Worm (Caenorhabditis elegans) whole organism, L1 larva: ENCODE results near the gene W09G12.9.
A peak's percentile ranks its signal among the peaks of the same experiment; 100 is the strongest.

Experiments
- F16B12.6 ChIP-seq: fragments of 150-350 bp; optimal IDR thresholded peaks from 2 replicates; lab custom pipeline; 2014; ENCODE audit warnings: missing biosample characterization, missing genetic modification characterization
- Y116A8C.19 ChIP-seq: sonication (generic microtip); optimal IDR thresholded peaks from 2 replicates; lab custom pipeline; 2016; ENCODE audit warnings: missing compliant biosample characterization, missing genetic modification characterization, borderline replicate concordance
- alr-1 ChIP-seq: fragments of 200-800 bp; sonication (Bioruptor generic); optimal IDR thresholded peaks from 2 replicates; lab custom pipeline; 2018; ENCODE audit warnings: borderline replicate concordance, mild to moderate bottlenecking, missing genetic modification characterization, missing compliant biosample characterization
- ceh-82 ChIP-seq, 3 experiments: fragments of 150-350 bp in 1 of 3; sonication (generic microtip) in 2 of 3; optimal IDR thresholded peaks; 2 replicates each; lab custom pipeline; 2014 to 2017; ENCODE audit warnings: missing biosample characterization in 3 of 3, missing genetic modification characterization in 3 of 3
- ceh-90 ChIP-seq: sonication (generic microtip); optimal IDR thresholded peaks from 2 replicates; lab custom pipeline; 2016; ENCODE audit warnings: missing genetic modification characterization, missing compliant biosample characterization
- ces-1 ChIP-seq: fragments of 150-350 bp; optimal IDR thresholded peaks from 2 replicates; lab custom pipeline; 2014; ENCODE audit warnings: missing biosample characterization, missing genetic modification reagents, missing genetic modification characterization
- dsc-1 ChIP-seq: sonication (generic microtip); optimal IDR thresholded peaks from 2 replicates; lab custom pipeline; 2016; ENCODE audit warnings: mild to moderate bottlenecking, missing genetic modification characterization, missing compliant biosample characterization
- efl-1 ChIP-seq, 4 experiments: fragments of 150-350 bp; optimal IDR thresholded peaks in 3 of 4; peaks in 1 of 4; 1 replicate in 1 of 4; 2 replicates in 3 of 4; lab custom pipeline; 2014; ENCODE audit warnings: missing biosample characterization in 2 of 4, missing genetic modification characterization in 2 of 4, missing genetic modification reagents in 2 of 4
- efl-3 ChIP-seq: fragments of 200-800 bp; sonication (Bioruptor generic); optimal IDR thresholded peaks from 2 replicates; lab custom pipeline; 2018; ENCODE audit warnings: mild to moderate bottlenecking, missing genetic modification characterization, missing compliant biosample characterization
- egl-27 ChIP-seq, 2 experiments: fragments of 150-350 bp in 1 of 2; sonication (generic microtip); optimal IDR thresholded peaks; 3 replicates each; lab custom pipeline; 2017 to 2018; ENCODE audit warnings: missing biosample characterization in 2 of 2, missing genetic modification characterization in 2 of 2, missing genetic modification reagents in 2 of 2
- elt-2 ChIP-seq: sonication (generic microtip); optimal IDR thresholded peaks from 2 replicates; lab custom pipeline; 2016; ENCODE audit warnings: missing genetic modification characterization, mild to moderate bottlenecking, inconsistent platforms, missing compliant biosample characterization, missing genetic modification reagents
- isw-1 ChIP-seq: fragments of 200-800 bp; sonication (Bioruptor generic); IDR thresholded peaks from 2 replicates; pipeline ENCODE4 v1.3.6; 2022; ENCODE audit warnings: missing genetic modification characterization, missing compliant biosample characterization
- lin-15B ChIP-seq: fragments of 150-350 bp; sonication (generic microtip); optimal IDR thresholded peaks from 3 replicates; lab custom pipeline; 2014; ENCODE audit warnings: missing biosample characterization, missing genetic modification characterization
- lin-35 ChIP-seq, 2 experiments: fragments of 150-350 bp; optimal IDR thresholded peaks; 2 replicates each; lab custom pipeline; 2014; ENCODE audit warnings: missing biosample characterization in 2 of 2, missing genetic modification characterization in 2 of 2, missing genetic modification reagents in 2 of 2
- mab-9 ChIP-seq: fragments of 200-800 bp; sonication (Bioruptor generic); IDR thresholded peaks from 2 replicates; pipeline ENCODE4 v1.3.6; 2022; ENCODE audit warnings: missing genetic modification reagents, missing genetic modification characterization, missing compliant biosample characterization
- nhr-11 ChIP-seq: fragments of 150-350 bp; optimal IDR thresholded peaks from 2 replicates; lab custom pipeline; 2014; ENCODE audit warnings: missing biosample characterization, missing genetic modification characterization
- nhr-47 ChIP-seq: sonication (generic microtip); optimal IDR thresholded peaks from 2 replicates; lab custom pipeline; 2016; ENCODE audit warnings: mild to moderate bottlenecking, missing genetic modification characterization, moderate library complexity, missing compliant biosample characterization
- nhr-71 ChIP-seq: sonication (generic microtip); optimal IDR thresholded peaks from 2 replicates; lab custom pipeline; 2016; ENCODE audit warnings: mild to moderate bottlenecking, missing genetic modification characterization, moderate library complexity, missing compliant biosample characterization
- nhr-76 ChIP-seq: sonication (generic microtip); optimal IDR thresholded peaks from 2 replicates; lab custom pipeline; 2017; ENCODE audit warnings: missing biosample characterization, missing genetic modification characterization
- pag-3 ChIP-seq: sonication (generic microtip); optimal IDR thresholded peaks from 2 replicates; lab custom pipeline; 2017; ENCODE audit warnings: missing genetic modification characterization, mild to moderate bottlenecking, missing compliant biosample characterization, antibody characterized with exemption, borderline replicate concordance; ENCODE audit not compliant: insufficient read depth
- pax-3 ChIP-seq: fragments of 200-800 bp; sonication (Bioruptor generic); optimal IDR thresholded peaks from 2 replicates; lab custom pipeline; 2018; ENCODE audit warnings: mild to moderate bottlenecking, missing genetic modification characterization, moderate library complexity, missing compliant biosample characterization
- pqm-1 ChIP-seq: sonication (generic microtip); optimal IDR thresholded peaks from 3 replicates; lab custom pipeline; 2017; ENCODE audit warnings: missing biosample characterization, missing genetic modification characterization
- skn-1 ChIP-seq: fragments of 150-350 bp; optimal IDR thresholded peaks from 2 replicates; lab custom pipeline; 2014; ENCODE audit warnings: missing biosample characterization, missing genetic modification characterization
- snu-23 ChIP-seq: sonication (generic microtip); optimal IDR thresholded peaks from 2 replicates; lab custom pipeline; 2016; ENCODE audit warnings: missing genetic modification characterization, missing compliant biosample characterization
- sox-4 ChIP-seq: sonication (generic microtip); optimal IDR thresholded peaks from 2 replicates; lab custom pipeline; 2016; ENCODE audit warnings: missing genetic modification characterization, missing compliant biosample characterization
- sptf-1 ChIP-seq: fragments of 150-350 bp; optimal IDR thresholded peaks from 2 replicates; lab custom pipeline; 2014; ENCODE audit warnings: missing biosample characterization, missing genetic modification characterization
- sup-37 ChIP-seq: fragments of 200-800 bp; sonication (Bioruptor generic); optimal IDR thresholded peaks from 2 replicates; lab custom pipeline; 2018; ENCODE audit warnings: mild to moderate bottlenecking, missing genetic modification characterization, missing compliant biosample characterization
- swsn-7 ChIP-seq: sonication (generic microtip); optimal IDR thresholded peaks from 2 replicates; lab custom pipeline; 2016; ENCODE audit warnings: missing genetic modification characterization, missing compliant biosample characterization
- unc-30 ChIP-seq: sonication (generic microtip); optimal IDR thresholded peaks from 2 replicates; lab custom pipeline; 2017; ENCODE audit warnings: missing biosample characterization, missing genetic modification characterization
- zip-4 ChIP-seq: fragments of 200-800 bp; sonication (Bioruptor generic); optimal IDR thresholded peaks from 2 replicates; lab custom pipeline; 2018; ENCODE audit warnings: mild to moderate bottlenecking, missing genetic modification characterization, moderate library complexity, missing compliant biosample characterization
- ztf-4 ChIP-seq: fragments of 150-350 bp; optimal IDR thresholded peaks from 2 replicates; lab custom pipeline; 2014; ENCODE audit warnings: missing biosample characterization, missing genetic modification characterization

The W09G12.9 gene

DNA sequence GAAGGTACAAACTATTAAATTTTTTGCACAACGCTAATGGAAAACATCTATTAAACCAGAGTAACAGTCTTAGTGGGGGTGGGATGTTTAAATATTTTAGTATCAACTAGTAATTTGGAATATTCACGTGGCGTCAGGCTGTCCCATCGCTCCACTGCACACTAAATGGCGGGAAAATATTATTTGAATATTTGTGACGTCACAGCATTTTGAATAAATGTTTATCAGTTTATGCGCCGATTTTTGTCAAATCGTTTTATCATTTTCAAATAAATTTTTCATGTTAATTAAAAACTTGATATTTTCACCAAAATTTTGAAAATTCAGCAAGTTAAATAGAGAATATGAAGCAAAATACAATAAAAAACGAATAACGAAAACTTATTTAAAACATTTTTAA, 26.9 kb downstream of the W09G12.9 start, which contains the start of gene F38A1.15:
F38A1.15 (minus strand) TSS at position 101 of the 400 bp plus-strand sequence.
- TF ChIP-seq skn-1 (no peak), nhr-76 (tag; lab: Kevin White, UChicago) (no peak), pqm-1 (tag; lab: Kevin White, UChicago) (no peak)

DNA sequence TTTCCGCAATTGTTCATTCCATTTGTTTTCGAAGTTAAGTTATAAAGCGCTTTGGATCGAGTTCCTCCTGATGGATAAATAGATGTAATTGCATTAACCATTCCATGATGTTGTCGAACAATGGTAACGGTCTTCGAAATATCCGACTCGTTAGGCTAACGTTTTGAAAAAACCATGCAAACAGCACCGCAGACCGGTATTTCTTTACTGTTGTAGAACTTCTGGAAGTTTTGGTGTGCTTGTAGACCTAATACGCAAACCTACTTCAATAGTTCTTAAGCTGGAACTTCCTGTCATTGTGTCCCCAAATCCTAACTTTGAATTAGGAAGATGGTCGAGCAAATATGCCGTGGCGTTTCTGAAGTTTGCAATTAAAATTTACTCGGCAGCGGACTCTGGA, 28.9 kb downstream of the W09G12.9 start, which contains the start of gene F38A1.9:
F38A1.9 (minus strand) TSS at position 101 of the 400 bp plus-strand sequence.
- TF ChIP-seq ztf-4 (tag; lab: Kevin White, UChicago), result no peak
- no peak for TF ChIP-seq pqm-1 (tag; lab: Kevin White, UChicago)
- TF ChIP-seq efl-1 (optimal IDR thresholded peaks at IDR 0.05; lab: Kevin White, UChicago), result no peak
- TF ChIP-seq efl-1 (GFP tag; optimal IDR thresholded peaks at IDR 0.05 in 1 of 2; lab: Kevin White, UChicago), result peak in 1 of 2 experiments; percentile 65
- no peak for TF ChIP-seq pax-3 (tag; lab: Kevin White, UChicago)
- TF ChIP-seq, all 84 proteins: peak for 1

DNA sequence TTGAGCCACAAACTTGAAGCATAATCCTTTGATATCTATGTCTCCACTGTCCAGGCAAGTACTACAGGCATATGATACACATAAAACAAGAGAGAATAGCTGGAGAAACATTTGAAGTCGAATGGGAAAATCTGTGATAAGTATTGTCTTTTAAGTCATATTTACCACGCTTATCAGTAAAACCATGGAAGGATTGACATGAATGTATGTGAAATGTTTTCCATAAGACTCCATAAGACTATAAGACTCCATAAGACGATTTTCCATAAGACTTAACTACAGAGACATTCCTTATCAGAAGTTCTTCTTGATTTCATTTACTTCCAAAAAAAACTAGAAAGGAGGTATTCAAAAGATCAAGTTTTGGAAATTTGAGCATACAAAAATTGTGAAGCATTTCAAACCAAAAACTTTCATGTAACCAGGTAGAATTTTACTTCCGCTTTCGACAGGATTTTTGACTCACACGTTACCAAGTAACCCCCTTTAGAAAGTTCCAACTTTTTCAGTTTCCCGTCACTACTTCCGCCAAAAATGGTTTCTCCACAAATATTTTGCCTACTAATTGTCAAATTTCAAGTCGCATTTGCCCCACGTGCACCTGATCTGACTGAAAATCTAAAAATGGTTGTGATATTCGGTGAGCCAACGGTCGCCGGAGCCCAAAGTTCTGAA, 30.5 kb downstream of the W09G12.9 start, which contains the start of the genes clec-165 and F38A1.11:
clec-165 (minus strand) TSS at position 125 of the 675 bp plus-strand sequence.
F38A1.11 (plus strand) TSS at position 625 of the 675 bp plus-strand sequence.
- TF ChIP-seq elt-2 (tag; lab: Kevin White, UChicago) (peak; percentile 84), isw-1 (GFP tag; lab: Robert Waterston, UW) (no peak), sptf-1 (tag; lab: Kevin White, UChicago) (no peak), zip-4 (GFP tag; lab: Kevin White, UChicago) (no peak), nhr-71 (tag; lab: Kevin White, UChicago) (no peak), nhr-11 (tag; lab: Kevin White, UChicago) (no peak), efl-3 (GFP tag; lab: Kevin White, UChicago) (no peak), unc-30 (tag; lab: Kevin White, UChicago) (no peak)

DNA sequence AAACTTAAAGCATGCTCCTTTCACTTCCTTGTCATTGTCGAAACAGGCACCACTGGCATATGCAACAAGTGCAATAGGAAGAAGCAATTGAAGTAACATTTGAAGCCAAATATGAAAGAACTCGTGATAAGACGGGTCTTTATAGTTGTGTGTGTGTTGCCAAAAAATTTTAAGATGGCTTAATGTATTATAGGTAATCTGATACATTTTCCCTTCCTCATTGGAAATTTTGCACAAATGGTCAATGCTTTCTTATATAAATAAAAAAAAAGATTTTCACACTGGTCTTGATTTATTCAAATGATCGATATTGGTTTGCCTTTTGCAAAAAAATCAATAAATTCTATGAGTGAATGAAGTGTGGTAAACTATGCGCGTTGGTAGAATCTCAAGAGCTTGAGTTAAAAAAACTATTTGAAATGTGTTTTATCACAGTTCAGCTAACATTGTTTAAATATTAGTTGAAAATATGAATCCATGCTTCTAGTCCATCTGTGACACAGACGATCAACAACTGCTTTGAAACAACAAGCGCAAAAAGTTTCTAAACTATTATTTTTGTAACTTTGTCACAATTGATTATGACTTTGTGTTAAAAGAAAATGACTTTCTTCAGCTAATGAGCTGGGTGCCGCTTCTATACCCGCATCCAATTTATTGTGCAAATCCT, 35.0 kb downstream of the W09G12.9 start, which contains the start of the genes clec-166 and F38A1.6:
clec-166 (minus strand) TSS at position 101 of the 670 bp plus-strand sequence.
F38A1.6 (plus strand) TSS at position 620 of the 670 bp plus-strand sequence.
- TF ChIP-seq efl-1 (optimal IDR thresholded peaks at IDR 0.05; lab: Kevin White, UChicago), result no peak
- TF ChIP-seq efl-1 (GFP tag; optimal IDR thresholded peaks at IDR 0.05 in 1 of 2; lab: Kevin White, UChicago), result peak in 1 of 2 experiments; percentile 75
- TF ChIP-seq lin-15B (tag; lab: Kevin White, UChicago), result no peak
- no peak for TF ChIP-seq snu-23
- TF ChIP-seq mab-9 (GFP tag; lab: Robert Waterston, UW), result no peak
- no peak for TF ChIP-seq ztf-4 (tag; lab: Kevin White, UChicago)
- TF ChIP-seq F16B12.6 (tag; lab: Kevin White, UChicago), result no peak

DNA sequence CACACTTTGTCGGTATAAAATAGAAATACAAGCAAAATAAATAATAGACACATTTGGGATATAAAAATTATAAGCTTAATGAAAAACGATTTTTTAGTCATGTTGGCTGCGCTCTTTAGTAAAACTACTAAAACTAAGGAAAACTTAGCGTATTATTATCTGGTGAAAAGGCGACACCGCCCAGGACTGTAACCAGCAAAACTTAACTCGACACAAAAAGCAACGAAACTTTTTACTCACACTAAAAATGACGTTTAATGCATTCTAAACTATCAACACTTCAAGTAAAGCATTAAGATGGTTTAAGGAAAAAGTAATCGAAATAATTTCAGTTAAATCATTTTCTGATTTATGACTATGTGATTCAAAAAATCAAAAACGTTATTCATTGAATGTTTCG, 39.2 kb downstream of the W09G12.9 start, which contains the start of gene clec-167:
clec-167 (minus strand) TSS at position 101 of the 400 bp plus-strand sequence.
- no peak for TF ChIP-seq egl-27 (tag; optimal IDR thresholded peaks at IDR 0.05; lab: Kevin White, UChicago)
- TF ChIP-seq nhr-47 (tag; lab: Kevin White, UChicago), result no peak
- TF ChIP-seq sox-4, result no peak
- no peak for TF ChIP-seq swsn-7 (tag; lab: Kevin White, UChicago)
- no peak for TF ChIP-seq nhr-11 (tag; lab: Kevin White, UChicago)
- TF ChIP-seq ceh-90, result no peak
- TF ChIP-seq elt-2 (tag; lab: Kevin White, UChicago), result no peak
- TF ChIP-seq ces-1 (GFP tag; lab: Kevin White, UChicago), result no peak
- TF ChIP-seq sup-37 (GFP tag; lab: Kevin White, UChicago), result no peak
- TF ChIP-seq alr-1 (tag; lab: Kevin White, UChicago), result no peak
- no peak for TF ChIP-seq Y116A8C.19 (tag; lab: Kevin White, UChicago)
- no peak for TF ChIP-seq dsc-1
- TF ChIP-seq ceh-82 (tag; optimal IDR thresholded peaks at IDR 0.05; lab: Kevin White, UChicago), result no peak
- no peak for TF ChIP-seq lin-35 (GFP tag; optimal IDR thresholded peaks at IDR 0.05; lab: Kevin White, UChicago)
- TF ChIP-seq nhr-71 (tag; lab: Kevin White, UChicago), result no peak
- no peak for TF ChIP-seq efl-1 (optimal IDR thresholded peaks at IDR 0.05; lab: Kevin White, UChicago)
- no peak for TF ChIP-seq efl-1 (GFP tag; optimal IDR thresholded peaks at IDR 0.05 in 1 of 2; lab: Kevin White, UChicago)
- no peak for TF ChIP-seq pag-3
